Fruit fly (Drosophila melanogaster) whole organism, pupa: ENCODE measurements around the gene heph.

Source experiments
- CG14655 ChIP-seq: fragments of 200-800 bp; sonication (Bioruptor generic); optimal IDR thresholded peaks from 3 replicates; lab custom pipeline; 2017; ENCODE audit warnings: mild to moderate bottlenecking, missing biosample characterization, missing genetic modification reagents, missing genetic modification characterization
- CG8159 ChIP-seq: fragments of 200-800 bp; sonication (Bioruptor generic); optimal IDR thresholded peaks from 3 replicates; lab custom pipeline; 2018; ENCODE audit warnings: missing biosample characterization, mild to moderate bottlenecking, missing genetic modification characterization, moderate library complexity
- Snoo ChIP-seq: fragments of 200-800 bp; sonication (Bioruptor generic); optimal IDR thresholded peaks from 3 replicates; lab custom pipeline; 2017; ENCODE audit warnings: missing biosample characterization, mild to moderate bottlenecking, missing genetic modification characterization, inconsistent platforms
- rn ChIP-seq: fragments of 200-800 bp; sonication (Bioruptor generic); IDR thresholded peaks from 2 replicates; pipeline ENCODE4 v1.3.6; 2022; ENCODE audit warnings: missing biosample characterization, missing genetic modification characterization

DNA sequence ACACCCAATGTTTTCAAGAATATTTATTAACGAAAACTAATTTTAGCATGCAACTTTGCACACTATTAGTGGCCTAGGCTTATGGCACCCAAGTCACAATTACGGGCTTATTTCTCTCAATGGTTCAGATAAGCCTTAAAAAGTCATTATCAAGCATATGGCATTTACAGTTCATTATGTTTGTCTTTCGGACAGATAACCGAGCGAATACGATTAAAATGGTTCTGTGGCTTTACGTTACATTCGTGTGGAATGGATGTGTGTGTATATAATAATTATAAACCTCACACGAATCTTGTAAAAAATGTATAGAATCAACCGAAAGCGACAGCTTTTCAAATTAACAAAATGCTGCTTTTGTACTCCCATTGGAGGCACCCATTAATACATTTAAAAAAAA is 206.7 kb downstream of the heph start:
- TF ChIP-seq rn (GFP tag; lab: Robert Waterston, UW) (no peak), Snoo (tag; lab: Kevin White, UChicago) (no peak), CG14655 (GFP tag; lab: Kevin White, UChicago) (no peak), CG8159 (tag; lab: Kevin White, UChicago) (no peak)
